Worm (Caenorhabditis elegans) whole organism, mixed stage, embryonic: ENCODE measurements around the gene R31.2.

ENCODE experiments used
- M03D4.4 ChIP-seq: sonication (generic microtip); optimal IDR thresholded peaks from 2 replicates; lab custom pipeline; 2017; ENCODE audit warnings: mild to moderate bottlenecking, missing genetic modification characterization, missing compliant biosample characterization
- bed-3 ChIP-seq: fragments of 200-800 bp; sonication (Bioruptor generic); optimal IDR thresholded peaks from 3 replicates; lab custom pipeline; 2018; ENCODE audit warnings: mild to moderate bottlenecking, missing genetic modification characterization, moderate library complexity, missing compliant biosample characterization
- blmp-1 ChIP-seq: fragments of 150-350 bp; optimal IDR thresholded peaks from 2 replicates; lab custom pipeline; 2014; ENCODE audit warnings: missing biosample characterization, missing genetic modification characterization
- ceh-43 ChIP-seq: fragments of 200-800 bp; sonication (Bioruptor generic); optimal IDR thresholded peaks from 2 replicates; lab custom pipeline; 2018; ENCODE audit warnings: mild to moderate bottlenecking, missing genetic modification characterization, moderate library complexity, missing compliant biosample characterization
- ceh-83 ChIP-seq: fragments of 200-800 bp; sonication (Bioruptor generic); optimal IDR thresholded peaks from 2 replicates; lab custom pipeline; 2018; ENCODE audit warnings: mild to moderate bottlenecking, missing genetic modification characterization, missing compliant biosample characterization
- ces-1 ChIP-seq: fragments of 150-350 bp; optimal IDR thresholded peaks from 2 replicates; lab custom pipeline; 2014; ENCODE audit warnings: missing biosample characterization, missing genetic modification reagents, missing genetic modification characterization
- cnd-1 ChIP-seq: fragments of 200-800 bp; sonication (Bioruptor generic); optimal IDR thresholded peaks from 2 replicates; lab custom pipeline; 2018; ENCODE audit warnings: mild to moderate bottlenecking, missing genetic modification characterization, missing compliant biosample characterization
- drap-1 ChIP-seq: fragments of 200-800 bp; sonication (Bioruptor generic); optimal IDR thresholded peaks from 3 replicates; lab custom pipeline; 2018; ENCODE audit warnings: mild to moderate bottlenecking, missing genetic modification characterization, missing compliant biosample characterization
- elt-1 ChIP-seq: sonication (generic microtip); optimal IDR thresholded peaks from 2 replicates; lab custom pipeline; 2017; ENCODE audit warnings: missing genetic modification characterization, mild to moderate bottlenecking, missing compliant biosample characterization, antibody characterized with exemption, moderate library complexity, borderline replicate concordance; ENCODE audit not compliant: insufficient read depth
- flh-1 ChIP-seq: fragments of 200-800 bp; sonication (Bioruptor generic); optimal IDR thresholded peaks from 2 replicates; lab custom pipeline; 2018; ENCODE audit warnings: mild to moderate bottlenecking, missing genetic modification characterization, moderate library complexity, missing compliant biosample characterization
- ham-2 ChIP-seq: fragments of 200-800 bp; sonication (Bioruptor generic); optimal IDR thresholded peaks from 2 replicates; lab custom pipeline; 2018; ENCODE audit warnings: mild to moderate bottlenecking, missing genetic modification characterization, missing compliant biosample characterization
- hlh-1 ChIP-seq: fragments of 150-350 bp; optimal IDR thresholded peaks from 2 replicates; lab custom pipeline; 2014; ENCODE audit warnings: missing biosample characterization, missing genetic modification reagents, missing genetic modification characterization
- lin-32 ChIP-seq: fragments of 200-800 bp; sonication (Bioruptor generic); optimal IDR thresholded peaks from 2 replicates; lab custom pipeline; 2018; ENCODE audit warnings: mild to moderate bottlenecking, missing genetic modification characterization, missing compliant biosample characterization
- mab-5 ChIP-seq: fragments of 150-350 bp; optimal IDR thresholded peaks from 2 replicates; lab custom pipeline; 2014; ENCODE audit warnings: missing biosample characterization, missing genetic modification characterization
- mep-1 ChIP-seq: fragments of 150-350 bp; optimal IDR thresholded peaks from 2 replicates; lab custom pipeline; 2017; ENCODE audit warnings: missing biosample characterization, missing genetic modification reagents, missing genetic modification characterization, inconsistent platforms
- mls-2 ChIP-seq: sonication (generic microtip); optimal IDR thresholded peaks from 2 replicates; lab custom pipeline; 2016; ENCODE audit warnings: mild to moderate bottlenecking, missing genetic modification characterization, moderate library complexity, missing compliant biosample characterization
- nhr-12 ChIP-seq: fragments of 150-350 bp; optimal IDR thresholded peaks from 2 replicates; lab custom pipeline; 2014; ENCODE audit warnings: missing biosample characterization, missing genetic modification characterization
- nhr-237 ChIP-seq: fragments of 150-350 bp; optimal IDR thresholded peaks from 2 replicates; lab custom pipeline; 2014; ENCODE audit warnings: missing biosample characterization, missing genetic modification characterization
- nhr-76 ChIP-seq: sonication (generic microtip); optimal IDR thresholded peaks from 2 replicates; lab custom pipeline; 2017; ENCODE audit warnings: missing biosample characterization, missing genetic modification characterization
- pha-4 ChIP-seq: fragments of 150-350 bp; optimal IDR thresholded peaks from 2 replicates; lab custom pipeline; 2018; ENCODE audit warnings: missing biosample characterization, missing genetic modification reagents, missing genetic modification characterization
- sem-2 ChIP-seq: fragments of 200-800 bp; sonication (Bioruptor generic); optimal IDR thresholded peaks from 2 replicates; lab custom pipeline; 2018; ENCODE audit warnings: mild to moderate bottlenecking, missing genetic modification characterization, missing compliant biosample characterization
- snpc-4 ChIP-seq: fragments of 150-350 bp; optimal IDR thresholded peaks from 2 replicates; lab custom pipeline; 2014; ENCODE audit warnings: missing biosample characterization, missing genetic modification characterization
- sptf-1 ChIP-seq: sonication (generic microtip); optimal IDR thresholded peaks from 2 replicates; lab custom pipeline; 2017; ENCODE audit warnings: mild to moderate bottlenecking, missing genetic modification characterization, moderate library complexity, missing compliant biosample characterization
- unc-120 ChIP-seq: sonication (generic microtip); optimal IDR thresholded peaks from 2 replicates; lab custom pipeline; 2017; ENCODE audit warnings: missing genetic modification characterization, missing compliant biosample characterization; ENCODE audit not compliant: poor library complexity, severe bottlenecking
- unc-39 ChIP-seq: fragments of 150-350 bp; optimal IDR thresholded peaks from 2 replicates; lab custom pipeline; 2014; ENCODE audit warnings: missing biosample characterization, missing genetic modification characterization
- unc-62 ChIP-seq: fragments of 150-350 bp; optimal IDR thresholded peaks from 2 replicates; lab custom pipeline; 2014; ENCODE audit warnings: missing biosample characterization, missing genetic modification reagents, missing genetic modification characterization
- zip-8 ChIP-seq: fragments of 150-350 bp; optimal IDR thresholded peaks from 2 replicates; lab custom pipeline; 2014; ENCODE audit warnings: missing biosample characterization, missing genetic modification characterization

R31.2 gene

DNA sequence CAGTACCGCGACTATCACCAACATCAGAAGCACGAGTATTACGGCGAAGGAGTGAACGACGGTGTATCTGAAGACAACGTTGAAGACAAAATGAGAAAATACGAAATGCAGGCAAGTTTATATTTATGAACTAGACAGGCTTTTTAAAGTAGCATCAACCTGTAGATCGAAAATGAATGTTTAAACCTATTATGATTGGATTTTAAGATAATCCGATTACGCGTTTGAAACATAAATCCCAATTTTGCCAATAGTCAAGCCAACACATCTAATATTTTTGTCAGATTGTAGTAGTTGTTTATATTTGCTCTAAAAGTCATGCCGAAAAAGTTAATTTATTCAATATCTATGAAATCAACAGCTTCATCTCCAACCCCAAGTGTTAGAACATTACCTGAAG is 16.1 kb upstream of the R31.2 start:
- no peak for TF ChIP-seq M03D4.4
- no peak for TF ChIP-seq hlh-1 (tag; lab: Kevin White, UChicago)
- no peak for TF ChIP-seq nhr-12 (tag; lab: Kevin White, UChicago)
- no peak for TF ChIP-seq sptf-1 (tag; lab: Kevin White, UChicago)
- no peak for TF ChIP-seq snpc-4
- no peak for TF ChIP-seq nhr-76 (tag; lab: Kevin White, UChicago)
- no peak for TF ChIP-seq mep-1 (tag; lab: Kevin White, UChicago)
- no peak for TF ChIP-seq unc-39
- no peak for TF ChIP-seq flh-1
- TF ChIP-seq nhr-237 (tag; lab: Kevin White, UChicago), result no peak
- no peak for TF ChIP-seq blmp-1 (tag; lab: Kevin White, UChicago)
- TF ChIP-seq elt-1 (tag; lab: Kevin White, UChicago), result no peak
- TF ChIP-seq ces-1 (GFP tag; lab: Kevin White, UChicago), result no peak
- TF ChIP-seq ceh-43 (GFP tag; lab: Kevin White, UChicago), result no peak
- no peak for TF ChIP-seq zip-8
- TF ChIP-seq pha-4, result no peak
- TF ChIP-seq mls-2, result no peak
- no peak for TF ChIP-seq cnd-1 (tag; lab: Kevin White, UChicago)
- no peak for TF ChIP-seq mab-5
- TF ChIP-seq drap-1 (GFP tag; lab: Kevin White, UChicago), result no peak

- TF ChIP-seq ceh-83 (GFP tag; lab: Kevin White, UChicago) (no peak), elt-1 (tag; lab: Kevin White, UChicago) (peak; percentile 79), bed-3 (no peak), unc-62 (GFP tag; lab: Kevin White, UChicago) (no peak)
Measured at ce11 chrV:11902161-11902560, 15.2 kb upstream of the R31.2 start.

DNA sequence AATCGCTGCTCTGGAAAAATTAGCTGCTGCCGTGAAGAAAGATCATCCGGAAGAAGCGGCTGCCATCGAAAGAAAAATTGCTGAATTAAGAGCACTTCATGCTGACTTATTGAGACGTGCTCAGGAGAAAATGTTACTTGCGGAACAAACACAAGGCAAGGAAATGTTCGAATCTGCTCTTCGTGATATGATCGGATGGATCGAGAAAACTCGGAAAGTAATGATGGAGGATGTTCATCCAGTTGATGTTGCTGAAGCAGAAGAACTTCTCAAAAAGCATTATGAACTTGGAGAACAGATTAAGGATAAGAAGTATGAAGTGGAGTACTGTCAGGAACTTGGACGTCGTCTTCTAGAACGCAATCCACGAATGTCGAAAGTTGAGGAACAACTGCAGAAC is 11.4 kb upstream of the R31.2 start:
- TF ChIP-seq mls-2 (no peak), sem-2 (GFP tag; lab: Kevin White, UChicago) (no peak)

ce11 chrV:11913283-11913682 is 4.1 kb upstream of the R31.2 start:
- TF ChIP-seq unc-62 (GFP tag; lab: Kevin White, UChicago), result no peak

- TF ChIP-seq hlh-1 (tag; lab: Kevin White, UChicago), result peak; percentile 88
- TF ChIP-seq ham-2, result no peak
- TF ChIP-seq mls-2, result no peak
- TF ChIP-seq sptf-1 (tag; lab: Kevin White, UChicago), result no peak
Measured at ce11 chrV:11919639-11920038, 2.3 kb downstream of the R31.2 start.

DNA sequence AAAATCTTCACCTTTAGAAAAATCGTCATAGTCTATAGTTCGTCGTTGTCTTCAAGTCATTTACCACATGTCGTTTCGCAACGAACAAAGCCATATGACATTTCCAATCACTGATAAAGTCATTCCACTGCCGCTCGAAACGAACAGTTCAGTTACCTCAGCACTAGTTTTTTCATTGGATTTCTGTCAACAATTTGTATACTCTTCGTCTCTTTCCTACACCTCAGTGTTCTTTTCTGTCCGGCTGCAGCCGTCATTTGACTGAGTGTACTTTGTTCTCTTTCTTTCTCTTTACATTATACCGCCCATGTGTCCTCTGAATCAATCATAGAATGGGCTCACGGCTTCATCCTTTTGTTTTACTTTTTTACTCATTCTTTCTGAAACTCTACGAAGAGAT is 3.9 kb downstream of the R31.2 start:
- no peak for TF ChIP-seq sptf-1 (tag; lab: Kevin White, UChicago)
- peak; percentile 28 for TF ChIP-seq unc-62 (GFP tag; lab: Kevin White, UChicago)

- TF ChIP-seq blmp-1 (tag; lab: Kevin White, UChicago) (no peak), unc-120 (tag; lab: Kevin White, UChicago) (peak; percentile 79), unc-62 (GFP tag; lab: Kevin White, UChicago) (peak; percentile 5), lin-32 (GFP tag; lab: Kevin White, UChicago) (no peak), hlh-1 (tag; lab: Kevin White, UChicago) (peak; percentile 60)
Measured at ce11 chrV:11921689-11922517, 4.5 kb downstream of the R31.2 start.
